Worm (Caenorhabditis elegans): ENCODE data around the gene Y37E11B.7.

ce11 chrIV:3645487-3645886 lies 45.5 kb upstream of the Y37E11B.7 start:
- TF ChIP-seq med-1 (GFP tag; optimal IDR thresholded peaks at IDR 0.05; ENCODE audit: insufficient read depth) (no peak), flt-1 (GFP tag; IDR thresholded peaks at IDR 0.05) (no peak), klf-2 (GFP tag; conservative IDR thresholded peaks at IDR 0.05) (no peak), ztf-23 (GFP tag; IDR thresholded peaks at IDR 0.05) (no peak)
